Fruit fly (Drosophila melanogaster) whole organism, embryonic: Measurements from ENCODE around the gene CG13024.

Experiments used
- Atf6 ChIP-seq: fragments of 200-800 bp; sonication (Bioruptor generic); IDR thresholded peaks from 2 replicates; pipeline ENCODE4 v1.3.6; 2022; ENCODE audit warnings: missing biosample characterization, missing genetic modification characterization
- Bteb2 ChIP-seq: fragments of 200-800 bp; sonication (Bioruptor generic); optimal IDR thresholded peaks from 2 replicates; lab custom pipeline; 2016; ENCODE audit warnings: missing biosample characterization, missing genetic modification characterization
- CG12219 ChIP-seq: fragments of 200-800 bp; sonication (Bioruptor generic); optimal IDR thresholded peaks from 3 replicates; lab custom pipeline; 2018; ENCODE audit warnings: missing biosample characterization, mild to moderate bottlenecking, missing genetic modification characterization
- CG13424 ChIP-seq: fragments of 200-800 bp; sonication (Bioruptor generic); optimal IDR thresholded peaks from 2 replicates; lab custom pipeline; 2019; ENCODE audit warnings: missing biosample characterization, mild to moderate bottlenecking, missing genetic modification characterization, moderate library complexity
- CG15514 ChIP-seq: fragments of 200-800 bp; sonication (Bioruptor generic); optimal IDR thresholded peaks from 3 replicates; lab custom pipeline; 2017; ENCODE audit warnings: missing biosample characterization, missing genetic modification characterization, mild to moderate bottlenecking, moderate library complexity, missing genetic modification reagents
- CG15601 ChIP-seq: fragments of 200-800 bp; sonication (Bioruptor generic); optimal IDR thresholded peaks from 3 replicates; lab custom pipeline; 2019; ENCODE audit warnings: missing biosample characterization, mild to moderate bottlenecking, missing genetic modification characterization, moderate library complexity
- CG17361 ChIP-seq: fragments of 200-800 bp; sonication (Bioruptor generic); IDR thresholded peaks from 3 replicates; pipeline ENCODE4 v1.3.6; 2022; ENCODE audit warnings: missing biosample characterization, missing genetic modification characterization
- CG18011 ChIP-seq: fragments of 200-800 bp; sonication (Bioruptor generic); optimal IDR thresholded peaks from 2 replicates; lab custom pipeline; 2017; ENCODE audit warnings: missing biosample characterization, missing genetic modification characterization, mild to moderate bottlenecking, moderate library complexity, missing genotype
- CG2678 ChIP-seq: fragments of 200-800 bp; sonication (Bioruptor generic); optimal IDR thresholded peaks from 3 replicates; lab custom pipeline; 2019; ENCODE audit warnings: missing biosample characterization, mild to moderate bottlenecking, missing genetic modification characterization, moderate library complexity
- CG34224 ChIP-seq: fragments of 200-800 bp; sonication (Bioruptor generic); IDR thresholded peaks from 3 replicates; pipeline ENCODE4 v1.3.6; 2022; ENCODE audit warnings: missing biosample characterization, missing genetic modification characterization; ENCODE audit not compliant: partially characterized antibody
- CG4360 ChIP-seq: fragments of 200-800 bp; sonication (Bioruptor generic); IDR thresholded peaks from 2 replicates; pipeline ENCODE4 v1.3.6; 2022; ENCODE audit warnings: missing biosample characterization, missing genetic modification characterization
- CG4820 ChIP-seq: fragments of 200-800 bp; sonication (Bioruptor generic); optimal IDR thresholded peaks from 3 replicates; lab custom pipeline; 2016; ENCODE audit warnings: missing biosample characterization, missing genetic modification characterization
- CG5953 ChIP-seq: fragments of 200-800 bp; sonication (Bioruptor generic); IDR thresholded peaks from 2 replicates; pipeline ENCODE4 v1.3.6; 2022; ENCODE audit warnings: missing biosample characterization, missing genetic modification characterization
- CG7786 ChIP-seq: fragments of 200-800 bp; sonication (Bioruptor generic); optimal IDR thresholded peaks from 2 replicates; lab custom pipeline; 2016; ENCODE audit warnings: missing biosample characterization, missing genetic modification characterization
- CG8290 ChIP-seq, 3 experiments: fragments of 200-800 bp; sonication (Bioruptor generic); optimal IDR thresholded peaks; 2 replicates each; lab custom pipeline; 2016 to 2019; ENCODE audit warnings: missing biosample characterization in 3 of 3, missing genetic modification characterization in 3 of 3, mild to moderate bottlenecking in 2 of 3, moderate library complexity in 1 of 3
- CG8359 ChIP-seq: fragments of 200-800 bp; sonication (Bioruptor generic); optimal IDR thresholded peaks from 2 replicates; lab custom pipeline; 2017; ENCODE audit warnings: missing biosample characterization, mild to moderate bottlenecking, missing genetic modification characterization, borderline replicate concordance
- CG9876 ChIP-seq: fragments of 200-800 bp; sonication (Bioruptor generic); optimal IDR thresholded peaks from 2 replicates; lab custom pipeline; 2016; ENCODE audit warnings: missing biosample characterization, missing genetic modification characterization
- CkIIα-i1 ChIP-seq: fragments of 200-800 bp; sonication (Bioruptor generic); IDR thresholded peaks from 2 replicates; pipeline ENCODE4 v1.3.6; 2022; ENCODE audit warnings: missing biosample characterization, missing genetic modification characterization
- ERR ChIP-seq: fragments of 200-800 bp; sonication (Bioruptor generic); optimal IDR thresholded peaks from 2 replicates; lab custom pipeline; 2016; ENCODE audit warnings: missing biosample characterization, missing genetic modification characterization
- Elba2 ChIP-seq: fragments of 200-800 bp; sonication (Bioruptor generic); optimal IDR thresholded peaks from 3 replicates; lab custom pipeline; 2016; ENCODE audit warnings: missing biosample characterization, missing genetic modification characterization
- GATAe ChIP-seq: fragments of 200-800 bp; sonication (Bioruptor generic); conservative IDR thresholded peaks from 2 replicates; pipeline ENCODE4 v1.3.6; 2022; ENCODE audit warnings: missing biosample characterization, missing genetic modification characterization
- HHEX ChIP-seq: fragments of 200-800 bp; sonication (Bioruptor generic); optimal IDR thresholded peaks from 3 replicates; lab custom pipeline; 2017; ENCODE audit warnings: missing biosample characterization, mild to moderate bottlenecking, missing genetic modification characterization, missing genetic modification reagents
- HLH4C ChIP-seq: fragments of 200-800 bp; sonication (Bioruptor generic); IDR thresholded peaks from 3 replicates; pipeline ENCODE4 v1.3.6; 2022; ENCODE audit warnings: missing biosample characterization, missing genetic modification characterization; ENCODE audit not compliant: partially characterized antibody
- HmgZ ChIP-seq: fragments of 200-800 bp; sonication (Bioruptor generic); optimal IDR thresholded peaks from 2 replicates; lab custom pipeline; 2018; ENCODE audit warnings: missing biosample characterization, mild to moderate bottlenecking, missing genetic modification characterization
- Mes4 ChIP-seq: fragments of 200-800 bp; sonication (Bioruptor generic); optimal IDR thresholded peaks from 2 replicates; lab custom pipeline; 2016; ENCODE audit warnings: missing biosample characterization, missing genetic modification characterization
- NfI ChIP-seq: fragments of 200-800 bp; sonication (Bioruptor generic); optimal IDR thresholded peaks from 3 replicates; lab custom pipeline; 2018; ENCODE audit warnings: missing biosample characterization, mild to moderate bottlenecking, missing genetic modification characterization, moderate library complexity
- Oli ChIP-seq: fragments of 200-800 bp; sonication (Bioruptor generic); optimal IDR thresholded peaks from 2 replicates; lab custom pipeline; 2018; ENCODE audit warnings: missing biosample characterization, mild to moderate bottlenecking, missing genetic modification characterization, moderate library complexity
- PHDP ChIP-seq: fragments of 200-800 bp; sonication (Bioruptor generic); optimal IDR thresholded peaks from 3 replicates; lab custom pipeline; 2018; ENCODE audit warnings: missing biosample characterization, mild to moderate bottlenecking, missing genetic modification characterization, moderate library complexity
- Pdp1 ChIP-seq, 2 experiments: fragments of 200-800 bp; sonication (Bioruptor generic); optimal IDR thresholded peaks; 3 replicates each; lab custom pipeline; 2016; ENCODE audit warnings: missing biosample characterization in 2 of 2, missing genetic modification characterization in 2 of 2, mild to moderate bottlenecking in 1 of 2, moderate library complexity in 1 of 2
- Spps ChIP-seq: fragments of 200-800 bp; sonication (Bioruptor generic); optimal IDR thresholded peaks from 2 replicates; lab custom pipeline; 2018; ENCODE audit warnings: missing biosample characterization, mild to moderate bottlenecking, missing genetic modification characterization
- bcd ChIP-seq: fragments of 200-800 bp; sonication (Bioruptor generic); optimal IDR thresholded peaks from 2 replicates; lab custom pipeline; 2017; ENCODE audit warnings: missing biosample characterization, mild to moderate bottlenecking, missing genetic modification characterization
- cad ChIP-seq: fragments of >200 bp; optimal IDR thresholded peaks from 2 replicates; lab custom pipeline; 2017; ENCODE audit warnings: missing biosample characterization, missing genetic modification characterization
- cg ChIP-seq: fragments of 200-800 bp; sonication (Bioruptor generic); optimal IDR thresholded peaks from 3 replicates; lab custom pipeline; 2019; ENCODE audit warnings: missing biosample characterization, mild to moderate bottlenecking, missing genetic modification characterization, moderate library complexity
- chinmo ChIP-seq: fragments of 200-800 bp; sonication (Bioruptor generic); IDR thresholded peaks from 4 replicates; pipeline ENCODE4 v1.3.6; 2022; ENCODE audit warnings: missing biosample characterization, missing genetic modification characterization; ENCODE audit not compliant: partially characterized antibody
- crol ChIP-seq: fragments of 200-800 bp; sonication (Bioruptor generic); IDR thresholded peaks from 2 replicates; pipeline ENCODE4 v1.3.6; 2022; ENCODE audit warnings: missing biosample characterization, missing genetic modification characterization
- dan ChIP-seq: fragments of 200-800 bp; sonication (Bioruptor generic); IDR thresholded peaks from 2 replicates; pipeline ENCODE4 v1.3.6; 2022; ENCODE audit warnings: missing biosample characterization, missing genetic modification characterization
- dati ChIP-seq: fragments of 200-800 bp; sonication (Bioruptor generic); IDR thresholded peaks from 2 replicates; pipeline ENCODE4 v1.3.6; 2022; ENCODE audit warnings: missing biosample characterization, missing genetic modification characterization
- disco-r ChIP-seq: fragments of 200-800 bp; sonication (Bioruptor generic); optimal IDR thresholded peaks from 2 replicates; lab custom pipeline; 2016; ENCODE audit warnings: missing biosample characterization, missing genetic modification characterization
- hbn ChIP-seq: fragments of 200-800 bp; sonication (Bioruptor generic); IDR thresholded peaks from 2 replicates; pipeline ENCODE4 v1.3.6; 2022; ENCODE audit warnings: missing biosample characterization, missing genetic modification characterization; ENCODE audit not compliant: partially characterized antibody
- jumu ChIP-seq: fragments of 200-800 bp; sonication (Bioruptor generic); optimal IDR thresholded peaks from 3 replicates; lab custom pipeline; 2016; ENCODE audit warnings: missing biosample characterization, missing genetic modification characterization
- klu ChIP-seq: fragments of 200-800 bp; sonication (Bioruptor generic); IDR thresholded peaks from 2 replicates; pipeline ENCODE4 v1.3.6; 2022; ENCODE audit warnings: missing biosample characterization, missing genetic modification characterization
- kni ChIP-seq: fragments of 200-800 bp; sonication (Bioruptor generic); optimal IDR thresholded peaks from 3 replicates; lab custom pipeline; 2017; ENCODE audit warnings: mild to moderate bottlenecking, missing biosample characterization, missing genetic modification reagents, missing genetic modification characterization
- lmd ChIP-seq: fragments of 200-800 bp; sonication (Bioruptor generic); IDR thresholded peaks from 2 replicates; pipeline ENCODE4 v1.3.6; 2022; ENCODE audit warnings: missing biosample characterization, missing genetic modification characterization
- otp ChIP-seq: fragments of 200-800 bp; sonication (Bioruptor generic); IDR thresholded peaks from 3 replicates; pipeline ENCODE4, ENCODE4 v1.3.6; 2022; ENCODE audit warnings: missing biosample characterization, missing genetic modification characterization
- run ChIP-seq: fragments of 200-800 bp; sonication (Bioruptor generic); optimal IDR thresholded peaks from 3 replicates; lab custom pipeline; 2018; ENCODE audit warnings: missing biosample characterization, mild to moderate bottlenecking, missing genetic modification characterization
- scrt ChIP-seq: fragments of 200-800 bp; sonication (Bioruptor generic); optimal IDR thresholded peaks from 2 replicates; lab custom pipeline; 2018; ENCODE audit warnings: missing biosample characterization, mild to moderate bottlenecking, missing genetic modification characterization, moderate library complexity
- sens ChIP-seq: fragments of 200-800 bp; sonication (Bioruptor generic); peaks from one replicate; lab custom pipeline; 2016; ENCODE audit warnings: missing biosample characterization, missing genetic modification characterization
- trh ChIP-seq: fragments of 200-800 bp; sonication (Bioruptor generic); optimal IDR thresholded peaks from 2 replicates; lab custom pipeline; 2016; ENCODE audit warnings: missing biosample characterization, missing genetic modification characterization
- unpg ChIP-seq: fragments of 200-800 bp; sonication (Bioruptor generic); optimal IDR thresholded peaks from 3 replicates; lab custom pipeline; 2018; ENCODE audit warnings: missing biosample characterization, mild to moderate bottlenecking, missing genetic modification characterization, moderate library complexity

The CG13024 gene

DNA sequence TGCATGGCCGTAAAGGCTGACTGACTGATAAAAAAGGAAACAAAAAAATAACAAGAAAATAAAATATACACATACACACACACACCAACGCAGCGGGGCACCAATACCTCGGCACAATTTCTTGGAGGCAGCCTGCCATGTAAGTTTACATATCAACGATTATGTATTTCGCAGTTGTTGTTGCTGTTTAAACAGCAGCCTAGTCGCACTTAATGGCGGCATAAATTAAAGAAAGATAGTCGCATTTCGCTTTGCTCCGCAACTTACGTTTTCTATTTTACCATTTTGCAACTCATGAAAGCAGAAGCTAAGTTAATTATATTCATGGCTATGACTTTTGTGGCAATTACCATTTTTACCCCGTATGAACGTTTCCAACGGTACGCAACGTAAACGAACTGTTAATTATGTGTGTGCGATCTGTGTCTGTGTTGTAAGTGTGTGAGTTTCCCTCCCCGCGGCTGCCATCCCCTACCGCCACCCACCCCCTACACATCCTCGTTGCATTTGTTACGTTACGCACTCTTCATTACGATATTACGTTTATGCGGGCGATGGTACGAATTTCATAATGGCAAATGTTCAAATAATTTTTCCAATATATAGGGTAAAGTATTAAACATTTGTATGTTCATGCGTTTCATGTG, 25.6 kb upstream of the CG13024 start (continued):
- TF ChIP-seq Bteb2 (GFP tag; lab: Kevin White, UChicago) (no peak), CG8290 (GFP tag; optimal IDR thresholded peaks at IDR 0.05; lab: Kevin White, UChicago) (no peak), CG8290 (tag; optimal IDR thresholded peaks at IDR 0.05; lab: Kevin White, UChicago) (no peak), NfI (GFP tag; lab: Kevin White, UChicago) (no peak), cg (GFP tag; lab: Kevin White, UChicago) (peak; percentile 83), run (tag; lab: Kevin White, UChicago) (no peak), bcd (GFP tag; lab: Kevin White, UChicago) (no peak), Spps (tag; lab: Kevin White, UChicago) (no peak), CG7786 (GFP tag; lab: Kevin White, UChicago) (no peak), otp (GFP tag; lab: Robert Waterston, UW) (no peak), jumu (GFP tag; lab: Kevin White, UChicago) (no peak), Mes4 (no peak), GATAe (GFP tag; lab: Robert Waterston, UW) (no peak), dati (GFP tag; lab: Robert Waterston, UW) (no peak), trh (GFP tag; lab: Kevin White, UChicago) (no peak), Atf6 (GFP tag; lab: Robert Waterston, UW) (0 out of 2 replicates have a peak, but pooled peaks have one; percentile 23), ERR (GFP tag; lab: Kevin White, UChicago) (no peak), scrt (GFP tag; lab: Kevin White, UChicago) (no peak), lmd (GFP tag; lab: Robert Waterston, UW) (no peak), disco-r (GFP tag; lab: Kevin White, UChicago) (no peak), crol (GFP tag; lab: Robert Waterston, UW) (peak; percentile 92), CG12219 (GFP tag; lab: Kevin White, UChicago) (no peak), Elba2 (no peak), Pdp1 (GFP tag; optimal IDR thresholded peaks at IDR 0.05; lab: Kevin White, UChicago) (peak in 1 of 2 experiments; percentile 38), HLH4C (GFP tag; lab: Robert Waterston, UW) (no peak), CG9876 (no peak), cad (GFP tag; lab: Kevin White, UChicago) (no peak), CG2678 (tag; lab: Kevin White, UChicago) (no peak), CG5953 (GFP tag; lab: Robert Waterston, UW) (no peak), dan (GFP tag; lab: Robert Waterston, UW) (no peak), HmgZ (tag; lab: Kevin White, UChicago) (no peak), chinmo (GFP tag; lab: Robert Waterston, UW) (0 out of 4 replicates have a peak, but pooled peaks have one; percentile 7), kni (GFP tag; lab: Kevin White, UChicago) (no peak), HHEX (GFP tag; lab: Kevin White, UChicago) (no peak), CG15514 (GFP tag; lab: Kevin White, UChicago) (peak; percentile 21), PHDP (tag; lab: Kevin White, UChicago) (no peak), Oli (tag; lab: Kevin White, UChicago) (no peak), klu (no peak), CG17361 (GFP tag; lab: Robert Waterston, UW) (no peak), CG13424 (tag; lab: Kevin White, UChicago) (no peak), sens (GFP tag; lab: Kevin White, UChicago) (peak; percentile 16), CG18011 (GFP tag; lab: Kevin White, UChicago) (no peak), unpg (no peak), CG4820 (peak; percentile 50), CG4360 (GFP tag; lab: Robert Waterston, UW) (0 out of 2 replicates have a peak, but pooled peaks have one; percentile 35), CG8359 (GFP tag; lab: Kevin White, UChicago) (no peak), CkIIα-i1 (no peak), CG15601 (tag; lab: Kevin White, UChicago) (no peak), CG34224 (peak; percentile 28; the same call in 1 of the 3 replicates), hbn (no peak)
